Worm (Caenorhabditis elegans) whole organism, L4/young adult: Measurements from ENCODE around the gene egl-8.

Experiments used
- dao-5 ChIP-seq: sonication (generic microtip); optimal IDR thresholded peaks from 2 replicates; lab custom pipeline; 2016; ENCODE audit warnings: missing genotype, missing genetic modification characterization, moderate library complexity, missing compliant biosample characterization
- him-1 ChIP-seq: sonication (generic microtip); optimal IDR thresholded peaks from 2 replicates; lab custom pipeline; 2016; ENCODE audit warnings: missing genotype, missing genetic modification reagents, missing genetic modification characterization, missing compliant biosample characterization

- TF ChIP-seq him-1 (tag; lab: Kevin White, UChicago): no peak
- no peak for TF ChIP-seq dao-5
These were observed 8.9 kb upstream of the egl-8 start for ce11 chrV:11708-12107.
